Worm (Caenorhabditis elegans) whole organism, dauer: Measurements from ENCODE around the gene swt-1.

Source experiments
- unc-62 ChIP-seq: sonication (generic microtip); optimal IDR thresholded peaks from 2 replicates; lab custom pipeline; 2017; ENCODE audit warnings: missing biosample characterization, missing genetic modification reagents, missing genetic modification characterization

swt-1 gene

ce11 chrIV:293163-293755, 14.0 kb upstream of the swt-1 start:
- TF ChIP-seq unc-62 (GFP tag; lab: Kevin White, UChicago) = no peak

DNA sequence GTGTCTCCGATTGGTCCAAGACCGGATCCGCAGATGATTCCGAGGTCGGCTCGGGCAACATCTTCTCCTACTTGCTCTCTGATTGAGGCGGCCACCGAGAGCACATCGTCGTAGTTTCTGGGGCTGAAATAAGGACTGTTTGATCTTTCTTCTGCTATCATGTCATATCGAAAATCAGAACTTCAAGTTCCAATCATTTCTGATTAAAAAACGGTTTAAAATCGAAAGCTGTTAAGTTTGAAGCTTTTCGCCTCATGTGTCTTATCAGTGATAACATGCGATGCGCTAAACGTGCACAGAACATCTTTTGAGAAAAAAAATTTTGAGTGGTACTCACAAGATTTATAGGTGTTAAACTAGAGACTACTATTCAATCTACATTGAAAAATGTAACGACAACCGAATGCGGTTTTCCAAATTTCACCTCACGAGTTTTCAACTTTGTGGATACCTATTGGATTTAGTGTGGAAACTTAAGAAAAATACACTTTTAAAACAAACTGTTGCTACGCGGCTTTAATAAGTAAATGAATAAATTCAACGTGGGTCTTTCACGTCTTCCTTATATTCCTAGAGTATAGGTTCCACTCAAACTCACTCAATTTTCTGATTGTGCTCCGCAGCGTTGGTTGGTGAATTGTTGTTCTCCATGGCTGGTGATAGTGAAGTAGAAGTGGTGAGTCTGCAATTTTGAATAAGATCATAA, 13.2 kb upstream of the swt-1 start:
- TF ChIP-seq unc-62 (GFP tag; lab: Kevin White, UChicago) = no peak

ce11 chrIV:294737-295136, 12.6 kb upstream of the swt-1 start:
- TF ChIP-seq unc-62 (GFP tag; lab: Kevin White, UChicago) = no peak

DNA sequence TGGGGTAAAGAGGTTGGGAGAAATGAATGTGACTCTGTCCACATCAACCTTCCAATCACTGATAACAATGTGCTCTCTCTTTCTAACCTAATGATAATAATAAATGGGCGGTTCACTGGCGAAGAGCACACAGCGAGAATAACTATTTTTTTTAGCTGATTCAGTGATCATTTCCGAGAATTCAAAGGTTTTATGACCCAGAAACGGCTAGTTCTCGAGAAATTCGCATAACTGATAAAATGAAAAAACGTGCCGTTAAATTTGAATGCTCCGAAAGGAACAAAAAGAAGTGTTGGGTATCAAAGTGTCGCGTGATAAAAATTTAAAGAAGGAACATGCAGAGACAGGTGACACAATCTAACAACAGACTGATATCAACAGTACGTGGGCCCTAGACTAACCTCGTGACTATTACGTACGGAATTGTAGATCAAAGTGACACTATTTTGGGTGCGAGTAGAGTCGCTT, 11.5 kb upstream of the swt-1 start:
- TF ChIP-seq unc-62 (GFP tag; lab: Kevin White, UChicago) = no peak

ce11 chrIV:296849-297248, 10.5 kb upstream of the swt-1 start:
- no peak for TF ChIP-seq unc-62 (GFP tag; lab: Kevin White, UChicago)

DNA sequence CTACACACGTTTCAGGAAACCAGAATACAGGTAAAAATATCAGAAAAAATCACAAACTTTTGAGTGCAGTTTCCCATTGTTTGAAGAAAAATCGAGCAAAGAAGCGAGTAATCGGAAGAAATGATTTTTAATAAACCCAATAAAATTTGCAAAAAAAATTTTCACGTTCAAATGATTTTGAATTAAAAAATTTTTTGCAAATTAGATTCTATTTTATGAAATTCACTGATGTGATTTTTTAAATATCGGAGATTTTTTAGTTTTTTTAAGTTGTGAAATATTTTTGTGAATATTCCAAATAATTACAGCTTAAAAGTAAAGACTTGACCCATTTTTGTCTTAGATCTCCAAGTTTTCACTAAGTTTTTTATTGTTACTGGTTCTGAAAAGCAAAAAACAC, 9.1 kb upstream of the swt-1 start, which contains the start of gene pnp-1:
pnp-1 (minus strand) TSS at position 101 of the 400 bp plus-strand sequence.
- no peak for TF ChIP-seq unc-62 (GFP tag; lab: Kevin White, UChicago)

ce11 chrIV:299190-299589, 8.1 kb upstream of the swt-1 start:
- no peak for TF ChIP-seq unc-62 (GFP tag; lab: Kevin White, UChicago)

DNA sequence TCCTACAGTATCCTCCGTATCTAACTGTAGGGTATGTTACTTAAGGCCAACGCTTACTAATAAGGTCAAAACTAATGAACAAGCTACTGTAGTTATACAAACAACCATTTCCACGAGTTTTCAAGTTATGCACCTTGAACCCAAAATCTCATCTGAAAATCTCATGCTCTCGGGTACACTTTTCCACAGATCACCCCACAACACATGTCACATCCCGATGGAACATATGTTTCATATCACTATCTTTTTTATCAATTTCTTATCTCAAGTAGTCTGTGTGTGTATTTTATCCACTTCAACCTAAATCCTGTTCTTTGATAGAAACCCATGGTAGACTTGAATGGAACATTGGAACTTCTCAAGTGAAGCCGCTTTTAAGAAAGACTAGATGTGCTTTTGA, 7.0 kb upstream of the swt-1 start:
- TF ChIP-seq unc-62 (GFP tag; lab: Kevin White, UChicago) = no peak

DNA sequence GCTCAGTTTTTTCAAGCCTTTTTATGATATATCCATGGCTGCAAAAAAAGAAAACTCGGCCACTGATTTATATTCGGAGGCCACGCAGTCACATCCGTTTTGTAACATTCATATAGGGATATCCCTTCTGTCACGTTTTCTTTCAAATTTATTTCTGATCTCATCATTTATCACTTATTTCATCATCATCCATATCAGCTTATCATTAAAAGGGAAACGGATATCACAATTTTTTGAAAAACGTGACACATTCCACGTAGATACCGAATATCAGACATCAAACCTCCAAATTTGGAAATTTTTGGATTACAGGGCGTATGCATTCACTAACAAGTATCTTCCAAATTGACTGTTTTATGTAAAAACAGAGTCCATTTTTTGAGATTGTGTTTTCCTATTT, 4.6 kb upstream of the swt-1 start:
- TF ChIP-seq unc-62 (GFP tag; lab: Kevin White, UChicago) = no peak

- TF ChIP-seq unc-62 (GFP tag; lab: Kevin White, UChicago) = no peak
These were observed 4.0 kb upstream of the swt-1 start for ce11 chrIV:303264-303663.

ce11 chrIV:305101-305500, 2.2 kb upstream of the swt-1 start:
- TF ChIP-seq unc-62 (GFP tag; lab: Kevin White, UChicago) = no peak

ce11 chrIV:306572-306971, 733 bp upstream of the swt-1 start:
- TF ChIP-seq unc-62 (GFP tag; lab: Kevin White, UChicago) = no peak

ce11 chrIV:309526-309925, 2.2 kb downstream of the swt-1 start:
- no peak for TF ChIP-seq unc-62 (GFP tag; lab: Kevin White, UChicago)

ce11 chrIV:313615-314014, 6.3 kb downstream of the swt-1 start, which contains the start of gene snai-1:
snai-1 (minus strand) TSS chrIV:313715.
- TF ChIP-seq unc-62 (GFP tag; lab: Kevin White, UChicago) = no peak

DNA sequence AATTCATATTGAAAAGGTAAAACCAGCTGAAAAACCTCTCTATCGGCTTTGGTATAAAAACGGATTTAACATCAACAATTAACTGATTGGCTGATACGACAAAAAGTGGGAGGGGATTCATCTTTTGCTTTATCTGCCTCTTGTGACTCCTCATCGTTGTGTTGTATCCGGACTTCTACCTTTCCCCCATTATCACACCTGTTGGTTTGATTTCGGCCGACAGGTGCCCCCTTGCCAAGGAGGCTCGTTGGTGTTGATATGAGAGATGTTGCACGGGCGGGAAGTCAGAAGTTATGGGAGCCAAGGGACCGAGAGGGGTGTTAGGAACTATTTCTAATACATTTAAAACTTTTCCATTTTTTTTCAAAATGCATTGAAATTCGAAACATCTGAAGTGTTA, 7.2 kb downstream of the swt-1 start:
- no peak for TF ChIP-seq unc-62 (GFP tag; lab: Kevin White, UChicago)

DNA sequence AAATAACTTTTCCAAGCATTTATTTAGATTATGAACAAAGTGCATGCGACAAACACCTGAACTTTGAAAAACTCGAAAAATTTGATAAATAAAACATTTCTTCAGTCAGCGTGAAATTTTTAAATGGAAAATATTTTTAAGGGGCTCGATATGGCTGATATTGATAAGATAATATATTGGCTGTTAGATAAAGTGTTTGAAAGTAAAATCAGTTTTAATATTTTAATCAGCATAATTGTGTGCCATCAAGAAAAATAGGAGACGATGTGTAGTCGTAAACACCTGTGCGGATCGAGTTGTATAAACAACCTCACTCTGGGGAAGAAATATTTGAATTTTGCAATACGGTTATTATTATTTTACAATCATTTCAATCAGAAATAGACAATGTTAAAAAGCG, 12.3 kb downstream of the swt-1 start:
- no peak for TF ChIP-seq unc-62 (GFP tag; lab: Kevin White, UChicago)

DNA sequence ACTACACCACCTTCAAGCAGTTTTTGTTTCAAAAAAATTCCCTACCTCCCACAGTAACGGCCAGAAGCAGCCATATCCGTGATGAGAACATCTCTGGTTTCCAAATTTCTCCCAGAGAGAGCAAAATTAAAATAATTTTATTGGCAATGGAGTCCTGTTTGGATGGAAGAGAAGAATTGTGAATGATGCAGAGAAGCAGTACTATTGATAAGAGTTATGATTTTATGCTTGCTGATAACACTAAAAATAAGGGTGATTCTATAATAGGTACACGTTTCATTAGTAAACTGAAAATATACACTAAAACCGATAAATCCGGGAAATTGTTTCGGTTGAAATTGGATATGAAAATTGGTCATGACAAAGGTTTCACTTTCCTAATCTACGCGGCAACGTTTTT, 13.1 kb downstream of the swt-1 start, which contains the start of gene dsc-4:
dsc-4 (minus strand) TSS at position 165 of the 400 bp plus-strand sequence.
- TF ChIP-seq unc-62 (GFP tag; lab: Kevin White, UChicago) = no peak
